Worm (Caenorhabditis elegans) whole organism, young adult: ENCODE results near the gene sdf-9.

ENCODE experiments used
- F22D6.2 ChIP-seq: sonication (generic microtip); optimal IDR thresholded peaks from 2 replicates; lab custom pipeline; 2016; ENCODE audit warnings: mild to moderate bottlenecking, missing genetic modification characterization, missing compliant biosample characterization
- Y95B8A.8 ChIP-seq: fragments of 200-800 bp; sonication (Bioruptor generic); IDR thresholded peaks from 2 replicates; pipeline ENCODE4 v1.3.6; 2022; ENCODE audit warnings: missing genetic modification reagents, missing genetic modification characterization, missing compliant biosample characterization
- ceh-79 ChIP-seq: sonication (generic microtip); optimal IDR thresholded peaks from 2 replicates; lab custom pipeline; 2017; ENCODE audit warnings: mild to moderate bottlenecking, missing genetic modification characterization, missing compliant biosample characterization
- lsy-27 ChIP-seq: sonication (generic microtip); optimal IDR thresholded peaks from 2 replicates; lab custom pipeline; 2017; ENCODE audit warnings: missing genetic modification characterization, mild to moderate bottlenecking, missing compliant biosample characterization, antibody characterized with exemption, missing genotype, borderline replicate concordance; ENCODE audit not compliant: insufficient read depth
- mxl-1 ChIP-seq: sonication (generic microtip); optimal IDR thresholded peaks from 2 replicates; lab custom pipeline; 2016; ENCODE audit warnings: missing genetic modification characterization, missing compliant biosample characterization

DNA sequence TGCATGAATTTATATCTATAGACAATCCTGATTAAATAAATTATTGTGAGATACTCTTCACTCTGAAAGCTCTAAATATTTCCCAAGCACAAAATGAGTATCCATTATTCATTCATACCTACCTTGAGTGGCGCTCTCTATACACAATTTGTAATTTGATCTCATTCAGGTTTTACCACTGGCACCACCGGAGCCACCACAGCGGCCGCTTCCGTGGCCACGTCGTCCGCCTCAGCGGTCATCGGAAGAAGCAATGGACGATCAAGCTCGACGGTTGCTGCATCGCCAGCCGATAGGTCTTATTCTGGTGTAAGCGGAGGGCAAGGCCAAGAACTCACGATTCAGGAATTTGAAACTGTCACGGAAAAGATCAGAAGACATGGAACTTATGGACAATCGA is 40.8 kb upstream of the sdf-9 start:
- TF ChIP-seq ceh-79 = no peak
- TF ChIP-seq Y95B8A.8 (GFP tag; lab: Robert Waterston, UW) = no peak
- no peak for TF ChIP-seq mxl-1
- TF ChIP-seq lsy-27 = no peak
- TF ChIP-seq F22D6.2 (tag; lab: Kevin White, UChicago) = no peak
